Fruit fly (Drosophila melanogaster): ENCODE results near the gene Acbp4.

DNA sequence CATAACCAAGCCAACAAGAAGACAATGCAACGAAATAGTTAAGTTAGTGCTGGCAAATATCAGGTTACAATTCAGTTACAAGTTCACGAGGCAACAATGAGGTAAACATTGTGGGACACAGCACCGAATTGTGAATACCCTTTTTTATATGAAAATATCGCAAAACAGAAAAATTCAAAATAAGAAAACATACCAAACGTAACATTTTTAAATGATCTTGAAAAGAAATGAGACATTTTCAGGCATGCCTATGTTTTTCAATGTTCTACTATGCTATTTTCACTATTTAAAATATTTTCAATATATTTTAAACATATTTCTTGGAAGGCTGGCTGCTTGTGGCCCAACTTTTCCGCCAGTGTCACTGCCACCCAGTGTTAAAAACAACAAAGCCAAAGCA, 24.1 kb downstream of the Acbp4 start:
- TF ChIP-seq Lpt (GFP tag; optimal IDR thresholded peaks at IDR 0.05) (no peak), CG6854 (GFP tag; optimal IDR thresholded peaks at IDR 0.05) (no peak), OdsH (GFP tag; optimal IDR thresholded peaks at IDR 0.05) (no peak), cyc (GFP tag; optimal IDR thresholded peaks at IDR 0.05) (no peak), CG10631 (GFP tag; optimal IDR thresholded peaks at IDR 0.05) (no peak), CG3032 (tag; optimal IDR thresholded peaks at IDR 0.05) (no peak), Gug (GFP tag; IDR thresholded peaks at IDR 0.05) (no peak), esn (GFP tag; optimal IDR thresholded peaks at IDR 0.05) (no peak)
